Fruit fly (Drosophila melanogaster): ENCODE data around the gene CG9213.

The CG9213 gene

dm6 chrX:15571939-15572338 is 2.4 kb downstream of the CG9213 start, which contains the start of gene CG15643 (continued):
- TF ChIP-seq kah (GFP tag; optimal IDR thresholded peaks at IDR 0.05) (no peak), CG4282 (GFP tag; optimal IDR thresholded peaks at IDR 0.05) (no peak), CG11093 (GFP tag; IDR thresholded peaks at IDR 0.05) (no peak), Lhr (GFP tag; optimal IDR thresholded peaks at IDR 0.05) (no peak), B-H2 (GFP tag; optimal IDR thresholded peaks at IDR 0.05) (no peak), tx (GFP tag; optimal IDR thresholded peaks at IDR 0.05) (no peak), Meics (GFP tag; optimal IDR thresholded peaks at IDR 0.05) (no peak), vvl (GFP tag; IDR thresholded peaks at IDR 0.05) (no peak), CG34224 (GFP tag; IDR thresholded peaks at IDR 0.05; ENCODE audit: partially characterized antibody) (peak; percentile 17; the same call in 1 of the 3 replicates), Doc3 (GFP tag; IDR thresholded peaks at IDR 0.05; ENCODE audit: partially characterized antibody) (0 out of 3 replicates have a peak, but pooled peaks have one; percentile 16), CG31441 (GFP tag; IDR thresholded peaks at IDR 0.05) (no peak), CG12391 (tag; optimal IDR thresholded peaks at IDR 0.05) (no peak), CG2202 (tag; optimal IDR thresholded peaks at IDR 0.05) (no peak), CG14710 (tag; optimal IDR thresholded peaks at IDR 0.05) (peak; percentile 4), Gsc (GFP tag; IDR thresholded peaks at IDR 0.05) (no peak), gsb (GFP tag; IDR thresholded peaks at IDR 0.05) (no peak), wek (GFP tag; optimal IDR thresholded peaks at IDR 0.05) (no peak), Dip2 (GFP tag; IDR thresholded peaks at IDR 0.05) (no peak), Elba2 (GFP tag; optimal IDR thresholded peaks at IDR 0.05) (no peak), CG34422 (GFP tag; IDR thresholded peaks at IDR 0.05) (no peak), Xbp1 (GFP tag; optimal IDR thresholded peaks at IDR 0.05) (no peak), CG4328 (GFP tag; optimal IDR thresholded peaks at IDR 0.05) (no peak), CG13287 (GFP tag; IDR thresholded peaks at IDR 0.05; ENCODE audit: partially characterized antibody) (0 out of 2 replicates have a peak, but pooled peaks have one; percentile 19), CG8290 (GFP tag; optimal IDR thresholded peaks at IDR 0.05) (no peak), CG8290 (tag; optimal IDR thresholded peaks at IDR 0.05) (no peak), crp (GFP tag; optimal IDR thresholded peaks at IDR 0.05) (peak in 1 of 2 experiments; percentile 84), CG17328 (GFP tag; IDR thresholded peaks at IDR 0.05) (no peak), unc-4 (GFP tag; IDR thresholded peaks at IDR 0.05; ENCODE audit: partially characterized antibody) (peak; percentile 24; the same call in 1 of the 2 replicates), lmd (GFP tag; IDR thresholded peaks at IDR 0.05) (no peak), stc (GFP tag; IDR thresholded peaks at IDR 0.05) (no peak), ase (GFP tag; IDR thresholded peaks at IDR 0.05) (no peak), pzg (GFP tag; optimal IDR thresholded peaks at IDR 0.05) (peak; percentile 20), dmrt11E (tag; optimal IDR thresholded peaks at IDR 0.05) (no peak), CG4617 (GFP tag; optimal IDR thresholded peaks at IDR 0.05; ENCODE audit: borderline replicate concordance) (peak; percentile 8), trem (tag; optimal IDR thresholded peaks at IDR 0.05) (no peak), amos (GFP tag; IDR thresholded peaks at IDR 0.05; ENCODE audit: partially characterized antibody) (peak; percentile 21; the same call in 1 of the 2 replicates)

- TF ChIP-seq nom (GFP tag; optimal IDR thresholded peaks at IDR 0.05) (peak; percentile 34), Atf6 (GFP tag; IDR thresholded peaks at IDR 0.05) (no peak), CG18262 (tag; optimal IDR thresholded peaks at IDR 0.05) (peak; percentile 1), CG14050 (GFP tag; IDR thresholded peaks at IDR 0.05) (no peak), MBD-R2 (GFP tag; IDR thresholded peaks at IDR 0.05) (0 out of 2 replicates have a peak, but pooled peaks have one; percentile 12), Med (GFP tag) (peak; percentile 26), Ptx1 (GFP tag; IDR thresholded peaks at IDR 0.05) (no peak)
Observed at dm6 chrX:15568983-15569370, 5.4 kb downstream of the CG9213 start, which contains the start of gene CG7860. Gene CG7860 (plus strand): TSS chrX:15568993.
